Fruit fly (Drosophila melanogaster): ENCODE results near the gene Zw.

DNA sequence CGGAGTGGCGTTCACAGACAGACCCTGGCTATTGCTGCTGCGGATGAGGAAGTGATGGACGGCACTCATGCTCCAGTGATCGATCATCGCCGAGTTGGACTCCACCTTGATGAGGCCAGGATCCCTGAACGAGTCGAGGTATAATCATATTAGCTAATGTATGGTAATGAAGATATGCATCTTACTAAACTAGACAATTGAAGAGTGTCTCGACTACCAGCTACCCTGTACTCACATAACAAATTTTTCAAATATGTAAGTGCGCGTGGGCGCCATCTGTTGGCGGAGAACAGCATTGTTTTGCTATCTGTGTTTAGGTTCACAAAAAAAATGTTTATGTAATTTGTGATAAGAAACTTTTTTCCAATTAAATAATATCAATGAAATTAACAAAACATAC lies 12.2 kb downstream of the Zw start:
- TF ChIP-seq CG7101 (tag; optimal IDR thresholded peaks at IDR 0.05) (no peak), Clk (GFP tag; optimal IDR thresholded peaks at IDR 0.05) (no peak), kay (GFP tag; ENCODE audit: borderline replicate concordance) (no peak), bab1 (GFP tag; optimal IDR thresholded peaks at IDR 0.05) (no peak), CG5204 (GFP tag; optimal IDR thresholded peaks at IDR 0.05) (no peak), cnc (optimal IDR thresholded peaks at IDR 0.05) (no peak), CG12768 (GFP tag; optimal IDR thresholded peaks at IDR 0.05) (no peak)
